Worm (Caenorhabditis elegans) whole organism, midembryonic: ENCODE data around the gene grd-3.

Source experiments
- ref-1 ChIP-seq: fragments of 200-800 bp; sonication (Bioruptor generic); conservative IDR thresholded peaks from 2 replicates; pipeline ENCODE4 v1.3.6; 2022; ENCODE audit warnings: missing genetic modification reagents, missing genetic modification characterization, missing compliant biosample characterization
- tab-1 ChIP-seq: fragments of 200-800 bp; sonication (Bioruptor generic); IDR thresholded peaks from 2 replicates; pipeline ENCODE4 v1.3.6; 2022; ENCODE audit warnings: missing genetic modification characterization, missing compliant biosample characterization
- ztf-29 ChIP-seq: fragments of 200-800 bp; sonication (Bioruptor generic); IDR thresholded peaks from 2 replicates; pipeline ENCODE4 v1.3.6; 2022; ENCODE audit warnings: missing genetic modification reagents, missing genetic modification characterization, missing compliant biosample characterization

DNA sequence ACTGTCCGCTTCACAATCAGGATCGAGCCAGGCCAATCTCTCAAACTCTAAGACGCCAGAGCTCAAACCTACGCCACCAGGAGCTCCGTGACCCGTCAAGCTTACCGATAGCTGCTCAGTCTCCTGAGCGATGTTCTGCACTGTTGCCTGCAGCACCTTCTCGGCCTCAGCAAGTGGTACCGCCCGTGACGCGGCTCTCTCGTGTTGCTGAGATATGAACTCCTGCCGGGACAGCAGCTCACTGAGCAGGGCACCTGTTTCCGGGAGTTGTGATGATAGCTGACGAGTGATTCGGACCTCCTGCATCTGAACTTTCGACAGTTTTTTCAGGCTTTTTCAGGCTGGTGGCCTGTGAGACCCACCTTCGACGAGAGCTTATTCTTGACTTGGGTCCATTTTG, 41.4 kb upstream of the grd-3 start:
- TF ChIP-seq tab-1 (no peak), ref-1 (GFP tag; lab: Robert Waterston, UW) (no peak), ztf-29 (GFP tag; lab: Robert Waterston, UW) (no peak)
